Worm (Caenorhabditis elegans): ENCODE measurements around the gene srh-74.
A peak's percentile ranks its signal among the peaks of the same experiment; 100 is the strongest.

Gene srh-74

DNA sequence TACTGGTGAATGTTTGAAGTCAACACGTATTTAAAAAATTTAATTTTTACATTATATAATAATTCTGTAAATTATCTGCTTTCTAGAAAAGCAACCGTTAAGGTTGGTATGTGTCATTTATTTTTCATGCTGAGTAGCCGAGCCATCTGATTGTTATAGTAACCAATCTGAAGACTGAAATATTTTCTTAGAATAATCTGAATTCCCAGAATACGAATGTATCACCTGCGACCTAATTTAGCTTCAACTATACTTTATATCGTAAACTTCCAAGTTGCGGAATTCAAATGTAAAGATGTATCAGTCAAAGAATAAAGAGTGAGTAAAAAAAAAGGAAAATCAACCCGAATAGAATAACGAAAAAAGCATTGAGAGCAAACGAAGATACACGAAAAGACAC, 15.3 kb downstream of the srh-74 start:
- TF ChIP-seq D2030.7 (GFP tag; IDR thresholded peaks at IDR 0.05), result no peak
- TF ChIP-seq zim-3 (tag; optimal IDR thresholded peaks at IDR 0.05), result no peak
- TF ChIP-seq xnd-1 (tag; optimal IDR thresholded peaks at IDR 0.05), result no peak
- no peak for TF ChIP-seq Y56A3A.18 (GFP tag; IDR thresholded peaks at IDR 0.05)
- TF ChIP-seq mxl-1 (tag; optimal IDR thresholded peaks at IDR 0.05), result no peak
- TF ChIP-seq ztf-18 (tag; optimal IDR thresholded peaks at IDR 0.05), result no peak
- TF ChIP-seq F39B2.1 (GFP tag; IDR thresholded peaks at IDR 0.05), result no peak
- TF ChIP-seq ZK185.1 (tag; optimal IDR thresholded peaks at IDR 0.05; ENCODE audit: poor library complexity, severe bottlenecking), result no peak
- no peak for TF ChIP-seq let-607 (tag; optimal IDR thresholded peaks at IDR 0.05)
- no peak for TF ChIP-seq nfya-1 (tag; optimal IDR thresholded peaks at IDR 0.05; ENCODE audit: borderline replicate concordance, insufficient read depth)
- no peak for TF ChIP-seq ama-1 (optimal IDR thresholded peaks at IDR 0.05)
- TF ChIP-seq ama-1 (GFP tag; optimal IDR thresholded peaks at IDR 0.05), result no peak
- no peak for TF ChIP-seq ztf-26 (tag; optimal IDR thresholded peaks at IDR 0.05)
- no peak for TF ChIP-seq die-1 (tag; optimal IDR thresholded peaks at IDR 0.05)

DNA sequence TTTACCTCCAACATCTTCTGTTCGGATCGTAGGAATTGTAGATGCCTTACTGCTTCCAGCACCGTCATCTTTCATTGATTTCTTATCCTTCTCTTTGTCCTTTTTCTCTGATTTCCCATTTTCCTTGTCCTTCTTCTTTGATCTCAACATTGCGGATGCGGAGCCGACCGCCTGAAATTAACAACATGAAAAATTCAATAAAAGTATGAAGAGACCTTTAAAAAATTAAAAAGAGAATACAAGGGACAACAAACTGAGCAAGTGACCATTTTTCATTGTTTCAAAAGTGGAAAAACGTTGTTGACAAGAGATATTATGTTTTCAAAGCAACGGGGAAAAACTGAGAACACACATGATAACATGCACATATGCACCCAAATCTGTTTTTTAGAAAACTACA, 17.9 kb downstream of the srh-74 start:
- no peak for TF ChIP-seq akir-1 (GFP tag; optimal IDR thresholded peaks at IDR 0.05)
- no peak for TF ChIP-seq aptf-2 (GFP tag; conservative IDR thresholded peaks at IDR 0.05)
- no peak for TF ChIP-seq lir-1 (GFP tag; conservative IDR thresholded peaks at IDR 0.05)
- TF ChIP-seq sptf-2 (GFP tag; optimal IDR thresholded peaks at IDR 0.05), result no peak
- TF ChIP-seq B0035.1 (tag; optimal IDR thresholded peaks at IDR 0.05), result no peak
- no peak for TF ChIP-seq die-1 (tag; optimal IDR thresholded peaks at IDR 0.05)
- TF ChIP-seq cebp-2 (GFP tag; IDR thresholded peaks at IDR 0.05), result no peak
- no peak for TF ChIP-seq Y53F4B.3 (GFP tag; IDR thresholded peaks at IDR 0.05)
- TF ChIP-seq D2030.7 (GFP tag; IDR thresholded peaks at IDR 0.05), result no peak
- no peak for TF ChIP-seq ceh-40 (GFP tag; IDR thresholded peaks at IDR 0.05)
- TF ChIP-seq unc-130 (GFP tag; optimal IDR thresholded peaks at IDR 0.05), result no peak
- no peak for TF ChIP-seq nfya-2 (GFP tag; IDR thresholded peaks at IDR 0.05)
- no peak for TF ChIP-seq ztf-18 (tag; optimal IDR thresholded peaks at IDR 0.05)
- TF ChIP-seq ceh-79 (tag; optimal IDR thresholded peaks at IDR 0.05), result no peak
- no peak for TF ChIP-seq F52B5.7 (tag; optimal IDR thresholded peaks at IDR 0.05)
- no peak for TF ChIP-seq aptf-3 (GFP tag; IDR thresholded peaks at IDR 0.05)
- no peak for TF ChIP-seq Y67H2A.10 (GFP tag; conservative IDR thresholded peaks at IDR 0.05)
- no peak for TF ChIP-seq F55B11.4 (tag; optimal IDR thresholded peaks at IDR 0.05; ENCODE audit: borderline replicate concordance, insufficient read depth)
- TF ChIP-seq C06A6.2 (GFP tag; conservative IDR thresholded peaks at IDR 0.05), result no peak
- no peak for TF ChIP-seq dpl-1 (GFP tag; optimal IDR thresholded peaks at IDR 0.05)

DNA sequence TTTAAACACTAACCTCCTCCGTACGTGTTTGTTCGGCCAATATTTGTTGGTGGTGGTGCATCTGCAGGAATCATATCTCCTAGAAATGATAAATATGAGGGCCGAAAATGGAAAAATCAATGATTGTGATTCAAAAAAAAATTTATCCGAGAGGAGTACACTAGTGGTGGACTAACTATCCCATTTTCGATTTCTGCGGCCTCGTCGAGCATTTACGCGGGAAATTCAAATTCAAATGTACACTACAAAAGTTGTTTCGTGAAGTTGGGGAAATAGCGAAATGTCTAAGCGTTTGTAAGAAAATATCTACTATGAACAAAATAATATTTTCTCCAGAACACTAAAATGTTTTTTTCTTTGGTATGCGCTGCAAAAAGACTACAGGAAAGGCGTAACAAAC, 19.3 kb downstream of the srh-74 start:
- TF ChIP-seq C17E4.6 (GFP tag; IDR thresholded peaks at IDR 0.05) (0 out of 2 replicates have a peak, but pooled peaks have one; percentile 14), lin-35 (GFP tag; optimal IDR thresholded peaks at IDR 0.05) (peak in 1 of 3 experiments; percentile 72), bed-2 (GFP tag; IDR thresholded peaks at IDR 0.05) (0 out of 2 replicates have a peak, but pooled peaks have one; percentile 57), let-607 (tag; optimal IDR thresholded peaks at IDR 0.05) (peak in 1 of 2 experiments; percentile 7), K11D2.4 (GFP tag; IDR thresholded peaks at IDR 0.05) (peak; percentile 72), rcor-1 (GFP tag; IDR thresholded peaks at IDR 0.05) (peak; percentile 34; the same call in 1 of the 2 replicates), him-1 (tag; optimal IDR thresholded peaks at IDR 0.05) (no peak), K12H6.12 (tag; optimal IDR thresholded peaks at IDR 0.05) (peak; percentile 58), madf-8 (GFP tag; conservative IDR thresholded peaks at IDR 0.05) (peak; percentile 51), unc-130 (GFP tag; optimal IDR thresholded peaks at IDR 0.05) (peak; percentile 44), ccch-3 (GFP tag; optimal IDR thresholded peaks at IDR 0.05) (no peak), ceh-40 (GFP tag; IDR thresholded peaks at IDR 0.05) (0 out of 2 replicates have a peak, but pooled peaks have one; percentile 72), ceh-100 (GFP tag; IDR thresholded peaks at IDR 0.05) (peak; percentile 53), lin-40 (tag; optimal IDR thresholded peaks at IDR 0.05) (peak; percentile 30), F57A8.1 (GFP tag; optimal IDR thresholded peaks at IDR 0.05) (no peak), lsl-1 (GFP tag; optimal IDR thresholded peaks at IDR 0.05) (peak; percentile 48), madf-10 (tag; optimal IDR thresholded peaks at IDR 0.05) (peak; percentile 2), zim-3 (tag; optimal IDR thresholded peaks at IDR 0.05) (no peak), madf-6 (GFP tag; IDR thresholded peaks at IDR 0.05) (peak; percentile 40), D2030.7 (GFP tag; IDR thresholded peaks at IDR 0.05) (peak; percentile 41; the same call in 1 of the 2 replicates), hmg-20 (GFP tag; IDR thresholded peaks at IDR 0.05) (0 out of 2 replicates have a peak, but pooled peaks have one; percentile 49), nfya-2 (GFP tag; IDR thresholded peaks at IDR 0.05) (no peak)
